Worm (Caenorhabditis elegans) whole organism, L4 larva: ENCODE data around the gene F53F8.7.

Experiments
- Y5F2A.4 ChIP-seq: fragments of 200-800 bp; sonication (Bioruptor generic); optimal IDR thresholded peaks from 2 replicates; lab custom pipeline; 2018; ENCODE audit warnings: mild to moderate bottlenecking, missing genetic modification characterization, missing compliant biosample characterization
- aly-2 ChIP-seq: sonication (generic microtip); optimal IDR thresholded peaks from 2 replicates; lab custom pipeline; 2018; ENCODE audit warnings: missing biosample characterization, missing genetic modification characterization
- ceh-28 ChIP-seq: fragments of 150-350 bp; optimal IDR thresholded peaks from 2 replicates; lab custom pipeline; 2014; ENCODE audit warnings: missing biosample characterization, missing genetic modification reagents, missing genetic modification characterization
- cey-2 ChIP-seq: sonication (generic microtip); optimal IDR thresholded peaks from 3 replicates; lab custom pipeline; 2017; ENCODE audit warnings: missing genetic modification characterization, mild to moderate bottlenecking, missing compliant biosample characterization, antibody characterized with exemption, borderline replicate concordance; ENCODE audit not compliant: insufficient read depth
- dve-1 ChIP-seq: sonication (generic microtip); optimal IDR thresholded peaks from 2 replicates; lab custom pipeline; 2017; ENCODE audit warnings: antibody characterized with exemption, mild to moderate bottlenecking, missing genetic modification characterization, missing compliant biosample characterization; ENCODE audit not compliant: insufficient read depth
- lin-39 ChIP-seq: fragments of 150-350 bp; optimal IDR thresholded peaks from 2 replicates; lab custom pipeline; 2014; ENCODE audit warnings: missing biosample characterization, missing genetic modification reagents, missing genetic modification characterization
- pha-4 ChIP-seq, 2 experiments: fragments of 150-350 bp in 1 of 2; fragments of 200-800 bp in 1 of 2; sonication (Bioruptor generic) in 1 of 2; IDR thresholded peaks in 1 of 2; optimal IDR thresholded peaks in 1 of 2; 2 replicates each; pipeline versions ENCODE4 v1.3.6 to Lab custom; 2014 to 2022; ENCODE audit warnings: missing genetic modification characterization in 2 of 2, missing genetic modification reagents in 2 of 2, missing biosample characterization in 1 of 2, missing compliant biosample characterization in 1 of 2
- pqm-1 ChIP-seq: sonication (generic microtip); optimal IDR thresholded peaks from 2 replicates; lab custom pipeline; 2017; ENCODE audit warnings: missing biosample characterization, missing genetic modification characterization

ce11 chrV:20712318-20712993 is 14.3 kb upstream of the F53F8.7 start:
- peak; percentile 91 for TF ChIP-seq pqm-1 (tag; lab: Kevin White, UChicago)
- peak; percentile 88 for TF ChIP-seq cey-2
- no peak for TF ChIP-seq aly-2 (tag; lab: Kevin White, UChicago)
- no peak for TF ChIP-seq ceh-28 (tag; lab: Kevin White, UChicago)
- TF ChIP-seq lin-39 (tag; lab: Kevin White, UChicago) = no peak
- no peak for TF ChIP-seq Y5F2A.4 (GFP tag; lab: Kevin White, UChicago)
- 0 out of 2 replicates have a peak, but pooled peaks have one; percentile 40 for TF ChIP-seq pha-4 (GFP tag; IDR thresholded peaks at IDR 0.05; lab: Robert Waterston, UW)
- no peak for TF ChIP-seq pha-4 (tag; optimal IDR thresholded peaks at IDR 0.05; lab: Kevin White, UChicago)
- peak; percentile 96 for TF ChIP-seq dve-1
